Fruit fly (Drosophila melanogaster) whole organism, wandering third instar larva: ENCODE data around the gene CG32195.
A peak's percentile ranks its signal among the peaks of the same experiment; 100 is the strongest.

Source experiments
- Abd-B ChIP-seq: fragments of >200 bp; optimal IDR thresholded peaks from 2 replicates; lab custom pipeline; 2017; ENCODE audit warnings: missing biosample characterization, missing genetic modification characterization
- CG32264 ChIP-seq: fragments of 200-800 bp; sonication (Bioruptor generic); optimal IDR thresholded peaks from 2 replicates; lab custom pipeline; 2016; ENCODE audit warnings: missing biosample characterization, missing genetic modification characterization
- CG9705 ChIP-seq: fragments of 200-800 bp; sonication (Bioruptor generic); optimal IDR thresholded peaks from 2 replicates; lab custom pipeline; 2018; ENCODE audit warnings: missing biosample characterization, mild to moderate bottlenecking, missing genetic modification characterization
- CrebA ChIP-seq: fragments of 200-800 bp; sonication (Bioruptor generic); optimal IDR thresholded peaks from 2 replicates; lab custom pipeline; 2016; ENCODE audit warnings: missing biosample characterization, mild to moderate bottlenecking, missing genetic modification characterization, borderline replicate concordance
- Dfd ChIP-seq: fragments of >200 bp; optimal IDR thresholded peaks from 2 replicates; lab custom pipeline; 2017; ENCODE audit warnings: missing biosample characterization, missing genetic modification characterization
- Dif ChIP-seq: fragments of 200-275, 200-300 bp; sonication (Bioruptor generic); optimal IDR thresholded peaks from 2 replicates; lab custom pipeline; 2018; ENCODE audit warnings: missing biosample characterization, missing genetic modification characterization; ENCODE audit not compliant: partially characterized antibody
- GATAd ChIP-seq: sonication (Bioruptor generic); optimal IDR thresholded peaks from 2 replicates; lab custom pipeline; 2016; ENCODE audit warnings: missing biosample characterization, missing genetic modification characterization
- HLH106 ChIP-seq: fragments of 200-800 bp; optimal IDR thresholded peaks from 3 replicates; lab custom pipeline; 2019; ENCODE audit warnings: missing biosample characterization, mild to moderate bottlenecking, missing genetic modification characterization, moderate library complexity
- Hnf4 ChIP-seq: fragments of 200-800 bp; sonication (Bioruptor generic); optimal IDR thresholded peaks from 2 replicates; lab custom pipeline; 2016; ENCODE audit warnings: missing biosample characterization, mild to moderate bottlenecking, missing genetic modification characterization
- Hr78 ChIP-seq: fragments of >200 bp; optimal IDR thresholded peaks from 2 replicates; lab custom pipeline; 2017; ENCODE audit warnings: missing biosample characterization, missing genetic modification characterization
- Hr83 ChIP-seq: fragments of 200-300 bp; sonication (Bioruptor generic); optimal IDR thresholded peaks from 2 replicates; lab custom pipeline; 2016; ENCODE audit warnings: missing biosample characterization, mild to moderate bottlenecking, missing genetic modification characterization, moderate library complexity; ENCODE audit not compliant: poor library complexity, severe bottlenecking
- Jra ChIP-seq: sonication (Bioruptor generic); optimal IDR thresholded peaks from 2 replicates; lab custom pipeline; 2016; ENCODE audit warnings: missing biosample characterization, missing genetic modification characterization
- Mio ChIP-seq: sonication (Bioruptor generic); optimal IDR thresholded peaks from 2 replicates; lab custom pipeline; 2016; ENCODE audit warnings: missing biosample characterization, missing genetic modification characterization
- Myc ChIP-seq: fragments of >200 bp; optimal IDR thresholded peaks from 2 replicates; lab custom pipeline; 2017
- N ChIP-seq: fragments of >200 bp; optimal IDR thresholded peaks from 2 replicates; lab custom pipeline; 2018; ENCODE audit warnings: missing biosample characterization, missing external identifiers, missing genetic modification characterization
- OdsH ChIP-seq: fragments of 200-800 bp; sonication (Bioruptor generic); optimal IDR thresholded peaks from 2 replicates; lab custom pipeline; 2016; ENCODE audit warnings: missing biosample characterization, mild to moderate bottlenecking, missing genetic modification characterization
- Rel ChIP-seq, 2 experiments: fragments of 200-800 bp; sonication (Bioruptor generic) in 1 of 2; optimal IDR thresholded peaks; 2 replicates in 1 of 2; 3 replicates in 1 of 2; lab custom pipeline; 2016 to 2019; ENCODE audit warnings: mild to moderate bottlenecking in 2 of 2, missing biosample characterization in 2 of 2, missing genetic modification characterization in 2 of 2, moderate library complexity in 1 of 2
- Sp1 ChIP-seq: fragments of 200-800 bp; sonication (Bioruptor generic); optimal IDR thresholded peaks from 3 replicates; lab custom pipeline; 2019; ENCODE audit warnings: missing biosample characterization, mild to moderate bottlenecking, missing genetic modification characterization, moderate library complexity
- Vsx2 ChIP-seq: fragments of 200-300, 225-300 bp; sonication (Bioruptor generic); optimal IDR thresholded peaks from 2 replicates; lab custom pipeline; 2018; ENCODE audit warnings: missing biosample characterization, missing genetic modification characterization; ENCODE audit not compliant: partially characterized antibody
- br ChIP-seq: fragments of 200-800 bp; sonication (Bioruptor generic); optimal IDR thresholded peaks from 2 replicates; lab custom pipeline; 2016; ENCODE audit warnings: missing biosample characterization, missing genetic modification characterization
- brk ChIP-seq: fragments of 200-800 bp; sonication (Bioruptor generic); optimal IDR thresholded peaks from 2 replicates; lab custom pipeline; 2016; ENCODE audit warnings: missing biosample characterization, mild to moderate bottlenecking, missing genetic modification characterization
- dl ChIP-seq, 2 experiments: fragments of 175-275, 200-275 bp in 1 of 2; fragments of 200-275 bp in 1 of 2; sonication (Bioruptor generic); optimal IDR thresholded peaks; lab custom pipeline; 2018; ENCODE audit warnings: mild to moderate bottlenecking in 2 of 2, missing biosample characterization in 2 of 2, missing genetic modification characterization in 2 of 2, moderate library complexity in 2 of 2; ENCODE audit not compliant: partially characterized antibody in 2 of 2, insufficient read depth in 1 of 2
- dmrt93B ChIP-seq: fragments of 200-800 bp; sonication (Bioruptor generic); optimal IDR thresholded peaks from 2 replicates; lab custom pipeline; 2018; ENCODE audit warnings: missing biosample characterization, mild to moderate bottlenecking, missing genetic modification characterization
- dsf ChIP-seq: sonication (Bioruptor generic); optimal IDR thresholded peaks from 2 replicates; lab custom pipeline; 2016; ENCODE audit warnings: missing biosample characterization, missing genetic modification characterization, borderline replicate concordance
- ey ChIP-seq: fragments of 200-800 bp; sonication (Bioruptor generic); optimal IDR thresholded peaks from 2 replicates; lab custom pipeline; 2016; ENCODE audit warnings: missing biosample characterization, missing genetic modification characterization
- foxo ChIP-seq, 2 experiments: fragments of 200-800 bp; sonication (Bioruptor generic); optimal IDR thresholded peaks; 2 replicates in 1 of 2; 3 replicates in 1 of 2; lab custom pipeline; 2016 to 2017; ENCODE audit warnings: missing biosample characterization in 2 of 2, missing genetic modification characterization in 2 of 2
- fru ChIP-seq: fragments of 200-800 bp; sonication (Bioruptor generic); optimal IDR thresholded peaks from 3 replicates; lab custom pipeline; 2016; ENCODE audit warnings: missing biosample characterization, mild to moderate bottlenecking, missing genetic modification characterization
- h ChIP-seq: fragments of 200-800 bp; sonication (Bioruptor generic); optimal IDR thresholded peaks from 3 replicates; lab custom pipeline; 2016; ENCODE audit warnings: missing biosample characterization, mild to moderate bottlenecking, missing genetic modification characterization
- jim ChIP-seq: fragments of 175-275, 200-325 bp; sonication (Bioruptor generic); optimal IDR thresholded peaks from 2 replicates; lab custom pipeline; 2016; ENCODE audit warnings: missing biosample characterization, mild to moderate bottlenecking, missing genetic modification characterization
- lola ChIP-seq: fragments of >200 bp; optimal IDR thresholded peaks from 2 replicates; lab custom pipeline; 2017; ENCODE audit warnings: missing biosample characterization, missing genetic modification characterization
- pan ChIP-seq: fragments of >200 bp; optimal IDR thresholded peaks from 2 replicates; lab custom pipeline; 2017
- psq ChIP-seq: fragments of 200-800 bp; sonication (Bioruptor generic); optimal IDR thresholded peaks from 3 replicates; lab custom pipeline; 2017; ENCODE audit warnings: missing biosample characterization, mild to moderate bottlenecking, missing genetic modification characterization, moderate library complexity
- rgr ChIP-seq: fragments of 200-800 bp; sonication (Bioruptor generic); optimal IDR thresholded peaks from 3 replicates; lab custom pipeline; 2016; ENCODE audit warnings: missing biosample characterization, mild to moderate bottlenecking, missing genetic modification characterization
- sage ChIP-seq: fragments of 200-800 bp; sonication (Bioruptor generic); optimal IDR thresholded peaks from 2 replicates; lab custom pipeline; 2016; ENCODE audit warnings: missing biosample characterization, mild to moderate bottlenecking, missing genetic modification characterization
- sv ChIP-seq: fragments of 200-800 bp; sonication (Bioruptor generic); optimal IDR thresholded peaks from 3 replicates; lab custom pipeline; 2016; ENCODE audit warnings: missing biosample characterization, missing genetic modification characterization
- tai ChIP-seq: sonication (Bioruptor generic); optimal IDR thresholded peaks from 2 replicates; lab custom pipeline; 2016; ENCODE audit warnings: missing biosample characterization, missing genetic modification characterization
- usp ChIP-seq: fragments of >200 bp; optimal IDR thresholded peaks from 2 replicates; lab custom pipeline; 2017; ENCODE audit warnings: missing biosample characterization, missing genetic modification characterization
- woc ChIP-seq: sonication (Bioruptor generic); optimal IDR thresholded peaks from 2 replicates; lab custom pipeline; 2016; ENCODE audit warnings: missing biosample characterization, mild to moderate bottlenecking, missing genetic modification characterization

Gene CG32195

dm6 chr3L:18064632-18065482 is 47.9 kb upstream of the CG32195 start, which contains the start of gene Eip75B:
TSS of gene Eip75B (minus strand) at chr3L:18064696.
- peak; percentile 42 for TF ChIP-seq br (GFP tag; lab: Kevin White, UChicago)
- TF ChIP-seq lola: no peak
- no peak for TF ChIP-seq CrebA (GFP tag; lab: Kevin White, UChicago)
- no peak for TF ChIP-seq Abd-B (GFP tag; lab: Kevin White, UChicago)
- TF ChIP-seq Myc (lab: Kevin White, UChicago): no peak
- no peak for TF ChIP-seq Hr78 (GFP tag; lab: Kevin White, UChicago)
- no peak for TF ChIP-seq Vsx2 (GFP tag; lab: Kevin White, UChicago)
- peak; percentile 21 to 72 for TF ChIP-seq dl (GFP tag; optimal IDR thresholded peaks at IDR 0.05; lab: Kevin White, UChicago; ENCODE audit: insufficient read depth in 1 of 2, partially characterized antibody in 2 of 2)
- TF ChIP-seq GATAd (GFP tag; lab: Kevin White, UChicago): no peak
- TF ChIP-seq N: no peak
- TF ChIP-seq sage (GFP tag; lab: Kevin White, UChicago): no peak
- peak; percentile 32 for TF ChIP-seq ey
- TF ChIP-seq CG9705: no peak
- TF ChIP-seq usp (GFP tag; lab: Kevin White, UChicago): no peak
- TF ChIP-seq CG32264 (GFP tag; lab: Kevin White, UChicago): no peak
- no peak for TF ChIP-seq jim (GFP tag; lab: Kevin White, UChicago)
- peak; percentile 76 for TF ChIP-seq Dif (GFP tag; lab: Kevin White, UChicago)
- peak; percentile 45 for TF ChIP-seq rgr (GFP tag; lab: Kevin White, UChicago)
- peak; percentile 64 for TF ChIP-seq Sp1 (GFP tag; lab: Kevin White, UChicago)
- peak; percentile 59 for TF ChIP-seq HLH106
- peak; percentile 22 for TF ChIP-seq tai (GFP tag; lab: Kevin White, UChicago)
- TF ChIP-seq h (GFP tag; lab: Kevin White, UChicago): peak; percentile 46
- TF ChIP-seq Dfd (GFP tag; lab: Kevin White, UChicago): no peak
- no peak for TF ChIP-seq pan (lab: Kevin White, UChicago)
- TF ChIP-seq Hr83: peak; percentile 9
- no peak for TF ChIP-seq brk (GFP tag; lab: Kevin White, UChicago)
- TF ChIP-seq sv (GFP tag; lab: Kevin White, UChicago): no peak
- TF ChIP-seq dmrt93B: peak; percentile 52
- TF ChIP-seq foxo (GFP tag; optimal IDR thresholded peaks at IDR 0.05; lab: Kevin White, UChicago): peak in 1 of 2 experiments; percentile 58
- peak; percentile 51 for TF ChIP-seq Hnf4 (GFP tag; lab: Kevin White, UChicago)
- TF ChIP-seq woc (GFP tag; lab: Kevin White, UChicago): peak; percentile 59
- no peak for TF ChIP-seq dsf
- peak; percentile 57 for TF ChIP-seq fru
- no peak for TF ChIP-seq Jra
- no peak for TF ChIP-seq Mio (GFP tag; lab: Kevin White, UChicago)
- peak; percentile 57 for TF ChIP-seq OdsH (GFP tag; lab: Kevin White, UChicago)
- no peak for TF ChIP-seq Rel (GFP tag; optimal IDR thresholded peaks at IDR 0.05; lab: Kevin White, UChicago)
- no peak for TF ChIP-seq Rel (tag; optimal IDR thresholded peaks at IDR 0.05; lab: Kevin White, UChicago)
- TF ChIP-seq psq (GFP tag; lab: Kevin White, UChicago): peak; percentile 86

- no peak for TF ChIP-seq tai (GFP tag; lab: Kevin White, UChicago)
- TF ChIP-seq Myc (lab: Kevin White, UChicago): no peak
- TF ChIP-seq HLH106: no peak
- TF ChIP-seq Vsx2 (GFP tag; lab: Kevin White, UChicago): no peak
Observed at dm6 chr3L:18070050-18070449, 42.7 kb upstream of the CG32195 start, which contains the start of gene CG44006. TSS of gene CG44006 (minus strand) at chr3L:18070150.
